Fruit fly (Drosophila melanogaster): ENCODE measurements around the gene Rtnl1.

dm6 chr2L:5054953-5055352 lies 45.4 kb upstream of the Rtnl1 start, which contains the start of the genes CG14036 and His3.3A:
- TF ChIP-seq CG8478 (optimal IDR thresholded peaks at IDR 0.05) (no peak), CTCF (optimal IDR thresholded peaks at IDR 0.05) (peak; percentile 5 to 21)
